Fruit fly (Drosophila melanogaster): ENCODE results near the gene CG43078.
A peak's percentile ranks its signal among the peaks of the same experiment; 100 is the strongest.

The CG43078 gene

DNA sequence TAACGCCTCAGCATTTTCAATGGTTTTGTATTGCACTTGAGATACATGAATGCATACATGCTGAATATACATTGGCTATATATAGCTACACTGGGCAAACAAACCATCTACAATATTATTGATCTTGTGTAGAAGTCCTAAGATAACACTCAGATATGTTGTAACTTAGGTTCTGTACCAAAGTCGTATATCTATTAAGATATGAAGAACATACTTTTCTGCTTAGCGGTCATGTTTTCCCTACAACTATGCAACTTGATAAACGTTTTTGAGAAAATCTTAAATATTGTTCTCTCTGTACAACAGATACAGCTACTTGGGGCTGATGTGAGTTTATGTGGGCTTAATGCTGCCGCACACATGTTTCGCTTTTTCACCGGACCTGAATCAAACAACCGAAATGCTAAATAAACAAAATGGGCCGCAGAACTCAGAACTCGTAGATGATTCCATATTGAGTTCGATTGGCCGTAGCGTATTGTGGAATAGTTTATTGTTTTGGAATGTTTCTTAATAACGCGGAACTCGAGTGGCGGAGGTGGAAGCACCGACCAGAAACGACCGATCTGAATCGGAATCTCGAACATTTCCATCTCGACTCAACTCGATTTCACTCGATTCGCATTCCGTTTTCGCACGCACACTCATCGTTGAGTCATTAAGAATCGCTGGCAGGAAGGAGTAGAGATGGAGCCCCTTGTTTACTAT lies 27.3 kb upstream of the CG43078 start:
- TF ChIP-seq CTCF (optimal IDR thresholded peaks at IDR 0.05) (no peak), CG8478 (optimal IDR thresholded peaks at IDR 0.05) (no peak)

dm6 chr3L:8550836-8551235 lies 25.8 kb upstream of the CG43078 start:
- TF ChIP-seq CTCF (optimal IDR thresholded peaks at IDR 0.05) (no peak), CG8478 (optimal IDR thresholded peaks at IDR 0.05) (no peak)

DNA sequence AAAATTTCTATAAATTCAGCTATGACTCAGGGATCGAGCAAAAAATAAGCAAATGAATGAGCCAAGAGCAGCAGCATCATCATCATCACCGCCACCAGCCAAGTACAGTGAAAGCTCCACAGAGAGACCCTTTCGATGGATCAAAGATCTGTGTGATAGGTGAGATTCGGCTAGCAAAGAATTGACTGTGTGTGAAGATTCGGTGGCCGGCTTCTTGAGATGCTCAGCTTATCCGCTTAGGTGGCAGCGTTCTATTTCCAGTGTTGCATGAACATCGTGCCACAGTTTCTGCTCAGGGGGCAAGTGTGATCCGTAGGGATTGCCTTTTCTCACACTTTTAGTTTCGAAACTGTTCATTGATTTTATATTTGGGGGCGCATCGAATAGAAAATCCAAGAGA lies 23.5 kb upstream of the CG43078 start:
- TF ChIP-seq CTCF (optimal IDR thresholded peaks at IDR 0.05) (no peak), CG8478 (optimal IDR thresholded peaks at IDR 0.05) (no peak)

DNA sequence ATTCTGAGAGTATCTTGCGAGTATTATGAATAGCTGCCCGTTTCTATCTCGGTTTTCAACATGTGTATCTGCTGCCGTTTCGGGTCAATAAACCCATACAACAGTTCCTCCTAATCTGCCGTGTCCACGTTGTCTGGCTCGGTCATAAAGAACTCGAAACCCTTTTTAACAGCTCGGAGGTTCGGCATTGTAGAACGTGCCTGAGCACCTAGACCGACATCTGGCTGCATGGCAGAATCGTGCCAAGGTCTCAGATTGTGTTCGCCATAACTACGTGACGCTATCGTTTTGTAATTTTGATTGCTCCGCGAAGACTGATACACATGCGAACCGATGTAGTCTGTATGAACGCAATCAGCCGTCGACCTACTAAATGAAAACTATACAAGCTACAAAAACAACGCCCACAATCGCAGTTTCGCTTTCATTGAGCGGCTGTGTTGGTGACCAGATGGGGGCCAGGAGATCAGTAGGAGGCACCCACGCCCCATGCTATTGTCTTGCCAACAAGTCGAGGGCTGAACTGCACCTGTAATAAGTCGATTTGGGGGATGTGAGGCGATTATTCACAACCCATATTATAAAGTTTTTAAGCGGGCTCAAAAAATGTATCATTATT lies 22.5 kb upstream of the CG43078 start:
- TF ChIP-seq CG8478 (optimal IDR thresholded peaks at IDR 0.05) (no peak), CTCF (optimal IDR thresholded peaks at IDR 0.05) (no peak)

dm6 chr3L:8557018-8557417 lies 19.6 kb upstream of the CG43078 start:
- TF ChIP-seq CG8478 (optimal IDR thresholded peaks at IDR 0.05), result no peak
- no peak for TF ChIP-seq CTCF (optimal IDR thresholded peaks at IDR 0.05)

- no peak for TF ChIP-seq CTCF (optimal IDR thresholded peaks at IDR 0.05)
- TF ChIP-seq CG8478 (optimal IDR thresholded peaks at IDR 0.05), result no peak
These were observed 16.8 kb upstream of the CG43078 start for dm6 chr3L:8559754-8560328.

DNA sequence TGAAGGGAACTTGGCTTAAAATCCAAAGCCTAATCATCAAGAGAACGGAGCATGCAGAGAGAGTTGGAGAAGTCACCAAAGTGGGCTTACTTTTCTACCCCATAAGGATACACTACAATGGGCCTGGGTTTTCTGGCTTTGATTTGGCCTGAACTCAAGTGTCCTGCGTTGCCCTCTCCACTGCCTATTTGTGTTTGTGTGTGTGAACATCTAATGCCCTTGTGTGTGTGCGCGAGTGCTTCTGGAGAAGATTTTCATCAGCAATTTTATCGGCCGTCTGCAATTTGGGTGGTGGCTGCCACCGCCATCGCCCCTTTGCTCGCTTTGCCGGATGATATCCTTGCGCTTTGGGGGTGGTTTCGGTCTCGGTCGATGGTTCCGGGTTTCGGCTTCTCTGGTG lies 16.0 kb upstream of the CG43078 start:
- no peak for TF ChIP-seq CG8478 (optimal IDR thresholded peaks at IDR 0.05)
- no peak for TF ChIP-seq CTCF (optimal IDR thresholded peaks at IDR 0.05)

DNA sequence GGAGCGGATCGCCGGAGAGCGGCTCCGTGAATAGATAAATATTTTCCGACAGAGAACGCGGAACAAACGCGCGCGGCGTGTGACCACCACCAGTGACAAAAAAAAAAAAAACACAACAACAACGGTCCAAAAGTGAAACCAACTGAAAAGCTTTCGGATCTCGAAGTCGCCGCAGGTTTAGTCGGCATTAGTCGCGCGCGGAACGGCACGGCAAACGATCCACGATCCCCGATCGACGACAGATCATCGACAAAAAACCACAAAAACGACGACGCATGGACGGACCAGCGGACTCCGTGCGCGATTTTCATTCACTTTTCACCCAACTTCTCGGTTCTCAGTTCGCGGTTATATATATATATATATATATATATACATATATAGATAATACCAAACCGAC lies 1.9 kb downstream of the CG43078 start:
- no peak for TF ChIP-seq CG8478 (optimal IDR thresholded peaks at IDR 0.05)
- TF ChIP-seq CTCF (optimal IDR thresholded peaks at IDR 0.05), result no peak

dm6 chr3L:8579513-8579912 lies 2.9 kb downstream of the CG43078 start:
- TF ChIP-seq CTCF (optimal IDR thresholded peaks at IDR 0.05), result no peak
- TF ChIP-seq CG8478 (optimal IDR thresholded peaks at IDR 0.05), result no peak

DNA sequence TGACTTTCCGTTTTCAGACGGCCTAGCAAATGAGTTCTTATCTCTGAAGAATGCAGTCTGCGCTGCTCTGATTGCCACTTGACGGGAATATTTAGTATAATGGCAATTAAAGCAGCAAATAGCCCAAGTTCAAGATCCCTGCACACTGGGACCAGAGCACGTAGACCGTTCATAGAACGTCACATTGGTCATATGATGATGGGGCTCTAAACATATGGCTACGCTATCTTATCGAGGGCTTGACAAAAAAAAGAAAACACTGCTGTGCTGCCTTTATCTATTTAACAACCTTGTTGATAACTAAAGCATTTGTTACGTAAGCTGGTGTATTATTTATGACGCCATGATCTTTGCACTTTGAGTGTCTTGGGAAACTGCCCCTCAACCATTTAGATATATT lies 4.2 kb downstream of the CG43078 start:
- TF ChIP-seq CG8478 (optimal IDR thresholded peaks at IDR 0.05) (no peak), CTCF (optimal IDR thresholded peaks at IDR 0.05) (no peak)

DNA sequence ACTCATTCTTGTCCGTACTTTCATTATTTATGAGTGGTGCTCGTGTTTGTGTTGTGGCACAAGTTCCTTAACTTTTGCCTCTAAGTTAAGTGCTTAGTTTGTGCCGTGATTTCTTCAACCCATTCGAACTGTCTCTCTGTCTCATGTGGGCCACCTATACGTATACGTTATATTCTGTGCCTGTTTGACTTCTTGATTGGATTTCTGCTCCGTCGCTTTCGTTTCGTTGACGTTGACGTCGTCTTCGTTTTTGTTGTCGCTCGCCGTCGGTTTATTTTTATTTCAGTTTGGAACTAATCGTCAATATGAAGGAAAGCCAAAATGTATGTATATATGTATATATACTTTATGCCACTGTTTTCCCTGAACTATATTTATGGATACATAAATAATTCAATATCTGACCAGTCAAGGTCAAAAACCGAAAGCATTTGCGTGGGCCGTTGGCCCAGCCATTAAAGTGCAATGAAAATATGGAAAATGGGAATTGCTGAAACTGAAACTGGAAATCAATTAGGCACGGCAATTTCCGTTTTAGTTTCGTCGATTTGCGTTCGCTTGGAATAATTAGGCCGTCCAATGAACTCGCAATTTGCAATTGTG lies 5.6 kb downstream of the CG43078 start:
- no peak for TF ChIP-seq CTCF (optimal IDR thresholded peaks at IDR 0.05)
- TF ChIP-seq CG8478 (optimal IDR thresholded peaks at IDR 0.05), result no peak

DNA sequence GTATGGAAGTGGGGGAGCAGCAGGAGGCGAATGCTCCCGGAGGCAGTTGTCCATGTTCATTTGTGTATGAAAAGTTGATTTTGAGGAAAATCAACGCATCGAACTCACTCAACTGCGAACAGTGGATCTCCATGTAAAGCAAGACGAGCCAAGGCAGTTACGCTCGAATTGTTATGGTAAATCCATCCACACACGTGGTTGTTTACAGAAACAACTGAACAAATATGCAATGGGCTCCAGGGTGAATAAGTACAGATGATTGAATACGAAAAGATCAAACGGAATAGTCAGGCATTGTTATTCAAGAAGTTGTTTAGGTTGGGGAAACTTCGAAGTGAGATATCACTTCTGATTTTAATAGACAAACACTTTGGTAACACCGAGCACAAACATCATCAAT lies 7.5 kb downstream of the CG43078 start:
- TF ChIP-seq CTCF (optimal IDR thresholded peaks at IDR 0.05) (no peak), CG8478 (optimal IDR thresholded peaks at IDR 0.05) (no peak)

dm6 chr3L:8600752-8601433 lies 24.3 kb downstream of the CG43078 start, which contains the start of the genes Nelf-E and RpL14:
TSS of gene Nelf-E (minus strand) at chr3L:8600879.
TSS of gene RpL14 (plus strand) at chr3L:8601006.
- peak; percentile 26 to 28 for TF ChIP-seq CTCF (optimal IDR thresholded peaks at IDR 0.05)
- TF ChIP-seq CG8478 (optimal IDR thresholded peaks at IDR 0.05), result no peak

- no peak for TF ChIP-seq CG8478 (optimal IDR thresholded peaks at IDR 0.05)
- TF ChIP-seq CTCF (optimal IDR thresholded peaks at IDR 0.05), result peak; percentile 31 to 56
These were observed 27.5 kb downstream of the CG43078 start, which contains the start of the genes CG5989 and CG6282 for dm6 chr3L:8603880-8604692. TSS of gene CG5989 (minus strand) at chr3L:8604149. TSS of gene CG6282 (plus strand) at chr3L:8604657.

All from S2 (cell line).